Fruit fly (Drosophila melanogaster) Kc167 (cell line): ENCODE measurements around the gene AsnRS.

Experiments
- Myc ChIP-seq: fragments of >200 bp; optimal IDR thresholded peaks from 2 replicates; lab custom pipeline; 2017; ENCODE audit warnings: missing external identifiers
- Sin3A ChIP-seq: fragments of >200 bp; optimal IDR thresholded peaks from 2 replicates; lab custom pipeline; 2018; ENCODE audit warnings: missing external identifiers
- h ChIP-seq: fragments of >200 bp; optimal IDR thresholded peaks from 3 replicates; lab custom pipeline; 2018; ENCODE audit warnings: missing external identifiers
- insv ChIP-seq: fragments of >200 bp; optimal IDR thresholded peaks from 3 replicates; lab custom pipeline; 2018; ENCODE audit warnings: missing external identifiers
- psq ChIP-seq: fragments of >200 bp; optimal IDR thresholded peaks from 2 replicates; lab custom pipeline; 2017; ENCODE audit warnings: missing external identifiers
- ttk ChIP-seq: sonication (Bioruptor generic); optimal IDR thresholded peaks from 2 replicates; lab custom pipeline; 2017; ENCODE audit warnings: missing external identifiers

AsnRS gene

dm6 chr2L:19106235-19106634, 25.5 kb downstream of the AsnRS start:
- TF ChIP-seq ttk (lab: Kevin White, UChicago) (no peak), Sin3A (lab: Kevin White, UChicago) (no peak), psq (lab: Kevin White, UChicago) (no peak), h (lab: Kevin White, UChicago) (no peak), Myc (lab: Kevin White, UChicago) (no peak), insv (lab: Kevin White, UChicago) (no peak)

DNA sequence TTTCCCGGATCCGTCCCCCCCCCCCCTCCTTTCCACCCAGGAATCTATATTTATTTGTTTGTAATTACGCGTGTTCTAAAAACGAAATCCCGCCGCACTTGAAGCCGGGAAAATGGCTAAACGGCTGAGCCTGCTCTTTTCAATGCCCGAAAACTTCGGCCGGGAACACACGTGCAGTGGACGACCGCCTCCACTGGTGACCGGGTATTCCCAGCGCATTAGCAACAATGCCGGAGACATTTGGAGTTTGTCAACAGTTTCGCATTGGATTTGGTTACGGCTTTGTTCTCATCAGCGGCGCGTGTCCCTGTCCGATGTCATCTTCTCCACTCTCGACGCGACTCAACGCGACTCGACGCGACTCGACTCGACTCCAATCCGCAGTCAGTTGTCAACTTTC, 27.4 kb downstream of the AsnRS start:
- TF ChIP-seq Myc (lab: Kevin White, UChicago) (no peak), insv (lab: Kevin White, UChicago) (no peak), ttk (lab: Kevin White, UChicago) (no peak), h (lab: Kevin White, UChicago) (no peak), Sin3A (lab: Kevin White, UChicago) (no peak), psq (lab: Kevin White, UChicago) (no peak)

dm6 chr2L:19103176-19103921, 28.4 kb downstream of the AsnRS start:
- TF ChIP-seq h (lab: Kevin White, UChicago) (no peak), Sin3A (lab: Kevin White, UChicago) (no peak), ttk (lab: Kevin White, UChicago) (no peak), Myc (lab: Kevin White, UChicago) (no peak), insv (lab: Kevin White, UChicago) (no peak), psq (lab: Kevin White, UChicago) (no peak)

- TF ChIP-seq h (lab: Kevin White, UChicago) = no peak
- no peak for TF ChIP-seq Sin3A (lab: Kevin White, UChicago)
- TF ChIP-seq ttk (lab: Kevin White, UChicago) = no peak
- TF ChIP-seq insv (lab: Kevin White, UChicago) = no peak
- TF ChIP-seq psq (lab: Kevin White, UChicago) = no peak
- TF ChIP-seq Myc (lab: Kevin White, UChicago) = no peak
Observed at dm6 chr2L:19101744-19102143, 30.0 kb downstream of the AsnRS start, which contains the start of the genes CG17344 and CG43731. CG17344 (plus strand) TSS chr2L:19102044. CG43731 (plus strand) TSS chr2L:19102044.

- TF ChIP-seq psq (lab: Kevin White, UChicago) = no peak
- no peak for TF ChIP-seq Myc (lab: Kevin White, UChicago)
- TF ChIP-seq Sin3A (lab: Kevin White, UChicago) = no peak
Observed at dm6 chr2L:19098668-19099067, 33.1 kb downstream of the AsnRS start.

DNA sequence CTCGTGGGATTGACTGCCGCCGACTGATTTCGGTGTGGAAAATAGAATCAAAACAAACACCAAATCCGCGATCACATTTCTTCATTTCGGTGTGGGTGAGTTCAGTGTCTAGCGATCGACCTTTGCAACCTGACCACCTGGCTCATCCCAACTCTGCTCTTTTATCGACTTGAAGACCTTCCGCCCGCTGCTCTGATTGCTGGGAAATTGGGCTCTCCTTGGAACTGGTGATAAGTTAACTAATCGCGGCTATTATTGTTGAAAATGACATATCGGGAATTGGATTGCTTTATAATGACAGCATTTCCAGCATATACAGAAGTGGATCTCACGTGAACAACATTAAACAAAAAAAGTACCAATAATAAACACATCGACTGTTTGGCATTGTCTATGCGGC, 34.4 kb downstream of the AsnRS start:
- TF ChIP-seq Myc (lab: Kevin White, UChicago) = no peak
- TF ChIP-seq h (lab: Kevin White, UChicago) = no peak
- no peak for TF ChIP-seq Sin3A (lab: Kevin White, UChicago)
- TF ChIP-seq ttk (lab: Kevin White, UChicago) = no peak
- no peak for TF ChIP-seq psq (lab: Kevin White, UChicago)
- TF ChIP-seq insv (lab: Kevin White, UChicago) = no peak

DNA sequence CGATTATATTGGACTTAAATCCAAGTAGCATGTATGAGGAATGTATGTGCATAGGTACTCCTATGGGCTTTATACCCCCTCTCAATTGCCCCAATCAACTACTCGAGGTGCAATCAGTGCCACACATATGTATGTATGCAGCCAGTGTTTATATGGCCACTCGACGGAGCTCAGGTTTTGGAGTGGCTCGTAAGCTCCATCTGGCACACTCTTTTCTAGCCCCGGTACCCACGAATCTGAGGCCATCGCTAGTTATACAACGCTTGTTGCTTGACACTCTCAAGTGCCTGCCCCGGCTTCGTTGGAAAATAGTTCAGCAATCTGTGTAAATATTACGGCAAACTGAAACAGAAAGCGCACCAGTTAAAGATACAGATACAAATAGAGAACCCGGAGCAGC, 35.4 kb downstream of the AsnRS start:
- TF ChIP-seq insv (lab: Kevin White, UChicago) = no peak
- no peak for TF ChIP-seq h (lab: Kevin White, UChicago)
- no peak for TF ChIP-seq ttk (lab: Kevin White, UChicago)
- TF ChIP-seq Myc (lab: Kevin White, UChicago) = no peak
- no peak for TF ChIP-seq psq (lab: Kevin White, UChicago)
- no peak for TF ChIP-seq Sin3A (lab: Kevin White, UChicago)

dm6 chr2L:19093868-19094267, 37.9 kb downstream of the AsnRS start:
- TF ChIP-seq h (lab: Kevin White, UChicago) = no peak
- no peak for TF ChIP-seq ttk (lab: Kevin White, UChicago)
- TF ChIP-seq insv (lab: Kevin White, UChicago) = no peak
- no peak for TF ChIP-seq Sin3A (lab: Kevin White, UChicago)

DNA sequence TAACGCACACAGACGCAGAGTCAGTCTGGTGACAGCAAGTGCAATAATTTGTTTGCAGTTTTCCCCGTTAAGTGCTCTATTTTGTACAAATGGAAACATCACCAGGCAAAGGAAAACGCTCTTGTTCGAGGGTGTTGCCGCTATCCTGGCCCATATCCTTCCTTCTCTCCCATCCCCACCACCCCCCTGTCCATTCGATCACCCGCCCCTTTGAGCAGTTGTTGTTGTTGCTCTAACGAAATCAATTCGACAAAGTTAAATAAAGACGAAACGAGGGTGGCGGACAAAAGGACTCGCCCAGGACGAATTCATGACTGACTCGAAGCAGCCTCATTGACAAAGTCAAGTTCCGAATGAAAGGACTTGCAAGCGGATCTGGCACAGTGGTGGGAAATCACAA, 42.4 kb downstream of the AsnRS start:
- TF ChIP-seq Myc (lab: Kevin White, UChicago) = no peak
- no peak for TF ChIP-seq psq (lab: Kevin White, UChicago)
- TF ChIP-seq h (lab: Kevin White, UChicago) = no peak
- TF ChIP-seq insv (lab: Kevin White, UChicago) = no peak
- no peak for TF ChIP-seq ttk (lab: Kevin White, UChicago)
- no peak for TF ChIP-seq Sin3A (lab: Kevin White, UChicago)

DNA sequence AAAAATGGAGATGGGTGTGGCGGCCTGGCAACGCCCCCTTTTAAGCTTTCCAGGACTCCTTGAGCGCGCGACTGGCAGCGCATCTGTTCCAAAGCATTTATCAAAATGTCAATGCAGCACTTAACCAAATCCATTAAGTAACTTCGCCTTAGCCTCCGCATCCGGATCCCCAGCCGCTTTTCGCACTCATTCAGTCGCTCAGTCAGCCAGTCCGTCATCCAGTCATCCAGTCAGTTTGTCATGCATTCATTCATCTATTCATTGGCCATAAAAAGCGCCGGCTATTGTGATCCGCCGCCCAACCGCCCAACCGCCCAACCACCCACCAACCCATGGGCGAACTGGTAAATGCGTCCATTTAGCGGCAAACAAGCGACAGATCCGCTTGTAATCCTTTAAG, 42.9 kb downstream of the AsnRS start:
- TF ChIP-seq psq (lab: Kevin White, UChicago) = no peak
- TF ChIP-seq h (lab: Kevin White, UChicago) = no peak
- TF ChIP-seq insv (lab: Kevin White, UChicago) = no peak
- no peak for TF ChIP-seq Sin3A (lab: Kevin White, UChicago)

dm6 chr2L:19083320-19083764, 48.4 kb downstream of the AsnRS start:
- TF ChIP-seq psq (lab: Kevin White, UChicago) (no peak), insv (lab: Kevin White, UChicago) (no peak), ttk (lab: Kevin White, UChicago) (no peak), Myc (lab: Kevin White, UChicago) (no peak), h (lab: Kevin White, UChicago) (no peak), Sin3A (lab: Kevin White, UChicago) (no peak)

- TF ChIP-seq Myc (lab: Kevin White, UChicago) (no peak), insv (lab: Kevin White, UChicago) (no peak), ttk (lab: Kevin White, UChicago) (no peak), Sin3A (lab: Kevin White, UChicago) (no peak)
Observed at dm6 chr2L:19079742-19080141, 52.0 kb downstream of the AsnRS start.
